Worm (Caenorhabditis elegans) whole organism, L3 larva: ENCODE measurements around the gene B0361.4.
A peak's percentile ranks its signal among the peaks of the same experiment; 100 is the strongest.

Experiments
- aly-2 ChIP-seq: fragments of 150-350 bp; optimal IDR thresholded peaks from 2 replicates; lab custom pipeline; 2014; ENCODE audit warnings: missing biosample characterization, missing genetic modification characterization
- ceh-16 ChIP-seq: sonication (generic microtip); optimal IDR thresholded peaks from 2 replicates; lab custom pipeline; 2017; ENCODE audit warnings: missing biosample characterization, missing genetic modification characterization
- ceh-82 ChIP-seq: fragments of 150-350 bp; optimal IDR thresholded peaks from 2 replicates; lab custom pipeline; 2014; ENCODE audit warnings: missing biosample characterization, missing genetic modification characterization
- ceh-9 ChIP-seq: sonication (generic microtip); optimal IDR thresholded peaks from 2 replicates; lab custom pipeline; 2018; ENCODE audit warnings: missing biosample characterization, missing genetic modification characterization
- elt-2 ChIP-seq: sonication (generic microtip); optimal IDR thresholded peaks from 2 replicates; lab custom pipeline; 2016; ENCODE audit warnings: missing genetic modification reagents, mild to moderate bottlenecking, missing genetic modification characterization, missing compliant biosample characterization
- elt-3 ChIP-seq, 3 experiments: fragments of 150-350 bp in 1 of 3; sonication (generic microtip) in 2 of 3; optimal IDR thresholded peaks; 2 replicates in 2 of 3; 4 replicates in 1 of 3; lab custom pipeline; 2014 to 2017; ENCODE audit warnings: missing biosample characterization in 3 of 3, missing genetic modification characterization in 3 of 3
- eor-1 ChIP-seq, 2 experiments: fragments of 150-350 bp; optimal IDR thresholded peaks; 2 replicates each; lab custom pipeline; 2014 to 2018; ENCODE audit warnings: missing biosample characterization in 2 of 2, missing genetic modification characterization in 2 of 2
- lin-39 ChIP-seq: fragments of 150-350 bp; optimal IDR thresholded peaks from 2 replicates; lab custom pipeline; 2018; ENCODE audit warnings: missing biosample characterization, missing genetic modification reagents, missing genetic modification characterization
- nfya-1 ChIP-seq: sonication (generic microtip); optimal IDR thresholded peaks from 2 replicates; lab custom pipeline; 2017; ENCODE audit warnings: missing genetic modification characterization, mild to moderate bottlenecking, missing compliant biosample characterization, antibody characterized with exemption, moderate library complexity; ENCODE audit not compliant: insufficient read depth
- nhr-11 ChIP-seq: fragments of 150-350 bp; optimal IDR thresholded peaks from 2 replicates; lab custom pipeline; 2014; ENCODE audit warnings: missing biosample characterization, missing genetic modification characterization
- nhr-28 ChIP-seq: fragments of 150-350 bp; optimal IDR thresholded peaks from 2 replicates; lab custom pipeline; 2014; ENCODE audit warnings: missing biosample characterization, missing genetic modification characterization
- nhr-76 ChIP-seq: fragments of 150-350 bp; sonication (generic microtip); optimal IDR thresholded peaks from 5 replicates; lab custom pipeline; 2014; ENCODE audit warnings: missing biosample characterization, missing genetic modification characterization
- pha-4 ChIP-seq: fragments of 150-350 bp; optimal IDR thresholded peaks from 2 replicates; lab custom pipeline; 2014; ENCODE audit warnings: missing biosample characterization, missing genetic modification reagents, missing genetic modification characterization
- pqm-1 ChIP-seq: fragments of 150-350 bp; optimal IDR thresholded peaks from 2 replicates; lab custom pipeline; 2017; ENCODE audit warnings: missing biosample characterization, missing genetic modification characterization, inconsistent platforms
- sea-2 ChIP-seq: fragments of 150-350 bp; sonication (generic microtip); optimal IDR thresholded peaks from 4 replicates; lab custom pipeline; 2014; ENCODE audit warnings: missing biosample characterization, missing genetic modification reagents, missing genetic modification characterization
- snpc-4 ChIP-seq: fragments of 150-350 bp; optimal IDR thresholded peaks from 2 replicates; lab custom pipeline; 2014; ENCODE audit warnings: missing biosample characterization, missing genetic modification characterization
- unc-62 ChIP-seq: fragments of 150-350 bp; sonication (generic microtip); optimal IDR thresholded peaks from 4 replicates; lab custom pipeline; 2014; ENCODE audit warnings: missing biosample characterization, missing genetic modification reagents, missing genetic modification characterization
- ztf-11 ChIP-seq: fragments of 150-350 bp; optimal IDR thresholded peaks from 2 replicates; lab custom pipeline; 2014; ENCODE audit warnings: missing biosample characterization, missing genetic modification characterization

Gene B0361.4

ce11 chrIII:7310662-7311340 lies 52.0 kb downstream of the B0361.4 start, which contains the start of the genes F56C9.6 and F56C9.3:
F56C9.6 (minus strand) TSS chrIII:7310773.
F56C9.3 (plus strand) TSS chrIII:7311290.
- TF ChIP-seq aly-2 (no peak), nhr-76 (tag; lab: Kevin White, UChicago) (no peak), sea-2 (GFP tag; lab: Kevin White, UChicago) (no peak), ceh-9 (no peak), snpc-4 (tag; lab: Kevin White, UChicago) (no peak), ztf-11 (no peak)
- TF ChIP-seq, all 47 proteins: peak for 0

- no peak for TF ChIP-seq unc-62 (GFP tag; lab: Kevin White, UChicago)
- TF ChIP-seq ceh-82 (tag; lab: Kevin White, UChicago): no peak
- no peak for TF ChIP-seq snpc-4 (tag; lab: Kevin White, UChicago)
- no peak for TF ChIP-seq elt-3 (tag; optimal IDR thresholded peaks at IDR 0.05; lab: Kevin White, UChicago)
- TF ChIP-seq lin-39: no peak
- no peak for TF ChIP-seq nhr-76 (tag; lab: Kevin White, UChicago)
These were observed 55.7 kb downstream of the B0361.4 start for ce11 chrIII:7314473-7314872.

DNA sequence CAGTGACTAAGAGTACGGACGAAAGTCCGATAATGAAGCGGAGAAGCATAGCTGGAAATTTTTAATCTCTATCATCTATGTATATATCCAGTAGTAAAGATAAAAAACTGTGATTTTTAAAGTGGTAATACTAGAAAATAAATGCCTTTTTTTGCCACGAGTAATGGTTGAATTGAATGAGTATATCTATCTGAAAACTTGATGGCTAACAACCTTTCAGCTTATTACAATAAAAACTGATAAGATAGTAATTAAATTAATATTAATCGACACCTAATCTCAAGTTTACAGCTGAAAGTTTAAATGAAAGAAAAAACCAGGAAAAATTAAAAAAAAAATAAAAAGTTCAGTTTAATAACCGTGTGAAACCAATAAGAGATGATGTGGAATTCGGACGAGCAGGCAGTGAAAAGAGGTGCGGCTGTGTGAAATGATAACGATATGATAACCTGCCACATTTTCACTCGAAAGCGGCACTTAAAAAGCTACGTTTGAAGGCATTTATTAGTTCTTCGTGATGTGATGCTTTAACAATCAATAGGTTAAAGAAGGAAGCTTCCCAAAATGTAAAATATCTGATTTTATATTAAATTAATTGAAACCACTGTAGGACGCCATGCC lies 56.2 kb downstream of the B0361.4 start, which contains the start of gene nspg-6:
Gene nspg-6, minus strand, starts transcription at position 51 of the 621 bp plus-strand sequence.
- TF ChIP-seq elt-2 (tag; lab: Kevin White, UChicago) (peak; percentile 81), ceh-16 (tag; lab: Kevin White, UChicago) (no peak), eor-1 (tag; optimal IDR thresholded peaks at IDR 0.05; lab: Kevin White, UChicago) (no peak), nhr-11 (tag; lab: Kevin White, UChicago) (no peak), nfya-1 (no peak), pqm-1 (peak; percentile 48)
- TF ChIP-seq, all 47 proteins: peak for 2

DNA sequence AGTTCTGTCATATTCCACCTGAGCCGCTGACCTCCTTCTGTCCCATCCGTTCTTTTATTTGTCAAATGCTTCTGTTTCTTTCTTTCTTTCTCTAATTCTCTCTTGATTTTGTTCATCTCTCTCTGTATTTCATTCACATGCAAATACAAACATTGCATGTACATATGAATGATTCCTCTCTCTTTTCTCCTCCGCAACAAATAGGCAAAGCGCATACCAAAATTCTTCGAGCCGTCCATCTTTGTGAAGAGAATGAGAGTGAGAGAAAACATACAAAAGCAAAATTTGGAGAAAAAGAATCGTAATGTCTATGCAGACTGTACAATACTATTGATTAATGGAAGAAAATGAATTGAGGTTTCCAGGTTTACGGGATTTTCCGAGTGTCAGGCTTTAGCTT lies 58.6 kb downstream of the B0361.4 start:
- TF ChIP-seq elt-2 (tag; lab: Kevin White, UChicago) (peak; percentile 32), nhr-28 (tag; lab: Kevin White, UChicago) (no peak), pha-4 (tag; lab: Kevin White, UChicago) (peak; percentile 74)
